Worm (Caenorhabditis elegans) whole organism, late embryonic: ENCODE measurements around the gene smcr-8.

ENCODE experiments used
- C08G9.2 ChIP-seq: sonication (generic microtip); optimal IDR thresholded peaks from 2 replicates; lab custom pipeline; 2016; ENCODE audit warnings: mild to moderate bottlenecking, missing genetic modification characterization, moderate library complexity, missing compliant biosample characterization
- F13H6.1 ChIP-seq: sonication (generic microtip); optimal IDR thresholded peaks from 2 replicates; lab custom pipeline; 2016; ENCODE audit warnings: missing genetic modification characterization, missing compliant biosample characterization
- T23F11.4 ChIP-seq: fragments of 200-800 bp; sonication (Bioruptor generic); optimal IDR thresholded peaks from 2 replicates; lab custom pipeline; 2018; ENCODE audit warnings: mild to moderate bottlenecking, missing genetic modification characterization, missing compliant biosample characterization
- Y22D7AL.16 ChIP-seq: sonication (generic microtip); optimal IDR thresholded peaks from 2 replicates; lab custom pipeline; 2016; ENCODE audit warnings: missing genetic modification characterization, missing compliant biosample characterization
- ahr-1 ChIP-seq: sonication (generic microtip); optimal IDR thresholded peaks from 2 replicates; lab custom pipeline; 2016; ENCODE audit warnings: missing genetic modification characterization, missing compliant biosample characterization
- ama-1 ChIP-seq: fragments of 150-350 bp; optimal IDR thresholded peaks from 2 replicates; lab custom pipeline; 2014
- ceh-19 ChIP-seq: fragments of 200-800 bp; sonication (Bioruptor generic); optimal IDR thresholded peaks from 2 replicates; lab custom pipeline; 2018; ENCODE audit warnings: mild to moderate bottlenecking, missing genetic modification characterization, missing compliant biosample characterization
- ceh-2 ChIP-seq: sonication (generic microtip); optimal IDR thresholded peaks from 2 replicates; lab custom pipeline; 2016; ENCODE audit warnings: missing genotype, missing genetic modification characterization, missing compliant biosample characterization
- ceh-24 ChIP-seq: sonication (generic microtip); optimal IDR thresholded peaks from 2 replicates; lab custom pipeline; 2016; ENCODE audit warnings: mild to moderate bottlenecking, missing genetic modification characterization, missing compliant biosample characterization
- ceh-31 ChIP-seq: sonication (generic microtip); optimal IDR thresholded peaks from 2 replicates; lab custom pipeline; 2016; ENCODE audit warnings: missing genetic modification characterization, missing compliant biosample characterization
- ceh-34 ChIP-seq: sonication (generic microtip); optimal IDR thresholded peaks from 2 replicates; lab custom pipeline; 2016; ENCODE audit warnings: mild to moderate bottlenecking, missing genetic modification characterization, missing compliant biosample characterization
- ceh-45 ChIP-seq: fragments of 200-800 bp; sonication (Bioruptor generic); IDR thresholded peaks from 2 replicates; pipeline ENCODE4 v1.3.6; 2022; ENCODE audit warnings: missing genetic modification reagents, missing genetic modification characterization, missing compliant biosample characterization
- ceh-48 ChIP-seq: sonication (generic microtip); optimal IDR thresholded peaks from 2 replicates; lab custom pipeline; 2016; ENCODE audit warnings: missing genetic modification characterization, inconsistent platforms, missing compliant biosample characterization
- che-1 ChIP-seq: sonication (generic microtip); optimal IDR thresholded peaks from 2 replicates; lab custom pipeline; 2016; ENCODE audit warnings: mild to moderate bottlenecking, missing genetic modification characterization, missing compliant biosample characterization
- elt-2 ChIP-seq: sonication (generic microtip); optimal IDR thresholded peaks from 2 replicates; lab custom pipeline; 2016; ENCODE audit warnings: missing genetic modification reagents, missing genetic modification characterization, missing compliant biosample characterization
- elt-4 ChIP-seq: sonication (generic microtip); optimal IDR thresholded peaks from 2 replicates; lab custom pipeline; 2016; ENCODE audit warnings: missing genetic modification characterization, missing compliant biosample characterization
- fax-1 ChIP-seq: sonication (generic microtip); optimal IDR thresholded peaks from 2 replicates; lab custom pipeline; 2016; ENCODE audit warnings: missing genotype, missing genetic modification characterization, missing compliant biosample characterization
- gmeb-2 ChIP-seq: sonication (generic microtip); optimal IDR thresholded peaks from 2 replicates; lab custom pipeline; 2016; ENCODE audit warnings: missing genetic modification characterization, inconsistent platforms, missing compliant biosample characterization
- hlh-13 ChIP-seq: fragments of 200-800 bp; sonication (Bioruptor generic); optimal IDR thresholded peaks from 2 replicates; lab custom pipeline; 2018; ENCODE audit warnings: mild to moderate bottlenecking, missing genetic modification characterization, missing compliant biosample characterization
- hlh-15 ChIP-seq: sonication (generic microtip); optimal IDR thresholded peaks from 2 replicates; lab custom pipeline; 2016; ENCODE audit warnings: missing genetic modification characterization, missing compliant biosample characterization
- hlh-6 ChIP-seq: sonication (generic microtip); optimal IDR thresholded peaks from 2 replicates; lab custom pipeline; 2016; ENCODE audit warnings: missing genotype, missing genetic modification characterization, missing compliant biosample characterization
- lin-11 ChIP-seq: fragments of 200-800 bp; sonication (Bioruptor generic); optimal IDR thresholded peaks from 2 replicates; lab custom pipeline; 2018; ENCODE audit warnings: mild to moderate bottlenecking, missing genetic modification characterization, missing compliant biosample characterization
- madf-2 ChIP-seq: sonication (generic microtip); optimal IDR thresholded peaks from 2 replicates; lab custom pipeline; 2017; ENCODE audit warnings: missing genetic modification characterization, missing compliant biosample characterization
- mec-3 ChIP-seq: sonication (generic microtip); optimal IDR thresholded peaks from 2 replicates; lab custom pipeline; 2016; ENCODE audit warnings: borderline replicate concordance, missing genetic modification characterization, missing compliant biosample characterization
- nfya-1 ChIP-seq: sonication (generic microtip); optimal IDR thresholded peaks from 2 replicates; lab custom pipeline; 2017; ENCODE audit warnings: missing genetic modification characterization, mild to moderate bottlenecking, missing compliant biosample characterization, antibody characterized with exemption, moderate library complexity
- nhr-11 ChIP-seq: fragments of 150-350 bp; optimal IDR thresholded peaks from 2 replicates; lab custom pipeline; 2014; ENCODE audit warnings: missing biosample characterization, missing genetic modification characterization
- nhr-232 ChIP-seq: sonication (generic microtip); optimal IDR thresholded peaks from 2 replicates; lab custom pipeline; 2016; ENCODE audit warnings: missing genetic modification characterization, missing compliant biosample characterization
- pat-9 ChIP-seq: fragments of 200-800 bp; sonication (Bioruptor generic); optimal IDR thresholded peaks from 2 replicates; lab custom pipeline; 2018; ENCODE audit warnings: mild to moderate bottlenecking, missing genetic modification characterization, moderate library complexity, missing compliant biosample characterization
- pha-4 ChIP-seq: fragments of 150-350 bp; optimal IDR thresholded peaks from 2 replicates; lab custom pipeline; 2018; ENCODE audit warnings: missing biosample characterization, missing genetic modification reagents, missing genetic modification characterization
- pqm-1 ChIP-seq: sonication (generic microtip); optimal IDR thresholded peaks from 2 replicates; lab custom pipeline; 2016; ENCODE audit warnings: missing genetic modification characterization, missing compliant biosample characterization
- pros-1 ChIP-seq: fragments of 150-350 bp; optimal IDR thresholded peaks from 2 replicates; lab custom pipeline; 2014; ENCODE audit warnings: missing biosample characterization, missing genetic modification reagents, missing genetic modification characterization
- ref-2 ChIP-seq: sonication (generic microtip); optimal IDR thresholded peaks from 2 replicates; lab custom pipeline; 2016; ENCODE audit warnings: missing genetic modification characterization, missing compliant biosample characterization
- rnt-1 ChIP-seq: sonication (generic microtip); optimal IDR thresholded peaks from 2 replicates; lab custom pipeline; 2016; ENCODE audit warnings: missing genetic modification characterization, missing compliant biosample characterization
- sox-2 ChIP-seq: fragments of 200-800 bp; sonication (Bioruptor generic); IDR thresholded peaks from 2 replicates; pipeline ENCODE4 v1.3.6; 2022; ENCODE audit warnings: missing genetic modification reagents, missing genetic modification characterization, missing compliant biosample characterization
- sox-4 ChIP-seq: sonication (generic microtip); optimal IDR thresholded peaks from 2 replicates; lab custom pipeline; 2017; ENCODE audit warnings: mild to moderate bottlenecking, missing genetic modification characterization, inconsistent platforms, missing compliant biosample characterization
- syd-9 ChIP-seq: sonication (generic microtip); optimal IDR thresholded peaks from 2 replicates; lab custom pipeline; 2016; ENCODE audit warnings: mild to moderate bottlenecking, missing genetic modification characterization, moderate library complexity, missing compliant biosample characterization
- tbx-2 ChIP-seq: sonication (generic microtip); optimal IDR thresholded peaks from 2 replicates; lab custom pipeline; 2016; ENCODE audit warnings: missing genetic modification characterization, missing compliant biosample characterization
- unc-3 ChIP-seq, 2 experiments: fragments of 200-800 bp in 1 of 2; sonication (Bioruptor generic) in 1 of 2; sonication (generic microtip) in 1 of 2; conservative IDR thresholded peaks in 1 of 2; optimal IDR thresholded peaks in 1 of 2; 2 replicates each; pipeline versions ENCODE4 v1.3.6 to Lab custom; 2016 to 2022; ENCODE audit warnings: missing compliant biosample characterization in 2 of 2, missing genetic modification characterization in 2 of 2, missing genetic modification reagents in 1 of 2
- unc-42 ChIP-seq: sonication (generic microtip); optimal IDR thresholded peaks from 2 replicates; lab custom pipeline; 2016; ENCODE audit warnings: missing genotype, missing genetic modification characterization, missing compliant biosample characterization
- unc-55 ChIP-seq: sonication (generic microtip); optimal IDR thresholded peaks from 2 replicates; lab custom pipeline; 2017; ENCODE audit warnings: missing biosample characterization, missing genetic modification reagents, missing genetic modification characterization

smcr-8 gene

ce11 chrIII:5024393-5024964 is 25.3 kb downstream of the smcr-8 start, which contains the start of gene pcf-11 (continued):
- TF ChIP-seq rnt-1 (peak; percentile 35), ceh-48 (tag; lab: Kevin White, UChicago) (peak; percentile 83), pqm-1 (tag; lab: Kevin White, UChicago) (no peak), che-1 (tag; lab: Kevin White, UChicago) (no peak), ceh-2 (tag; lab: Kevin White, UChicago) (peak; percentile 18), sox-2 (GFP tag; lab: Robert Waterston, UW) (no peak), ceh-19 (GFP tag; lab: Kevin White, UChicago) (no peak), nfya-1 (tag; lab: Kevin White, UChicago) (peak; percentile 68), pha-4 (tag; lab: Kevin White, UChicago) (no peak), fax-1 (tag; lab: Kevin White, UChicago) (no peak)

ce11 chrIII:5025136-5025629 is 26.0 kb downstream of the smcr-8 start:
- TF ChIP-seq nhr-11 (tag; lab: Kevin White, UChicago), result no peak
- TF ChIP-seq ama-1 (lab: Kevin White, UChicago), result peak; percentile 34
- TF ChIP-seq elt-4 (tag; lab: Kevin White, UChicago), result no peak
- no peak for TF ChIP-seq pros-1
- TF ChIP-seq ceh-24 (tag; lab: Kevin White, UChicago), result no peak
- TF ChIP-seq unc-3 (GFP tag; conservative IDR thresholded peaks at IDR 0.05; lab: Robert Waterston, UW), result no peak
- TF ChIP-seq unc-3 (tag; optimal IDR thresholded peaks at IDR 0.05; lab: Kevin White, UChicago), result no peak
- no peak for TF ChIP-seq unc-55 (GFP tag; lab: Kevin White, UChicago)

ce11 chrIII:5026366-5026765 is 27.2 kb downstream of the smcr-8 start:
- TF ChIP-seq ahr-1 (tag; lab: Kevin White, UChicago) (no peak), che-1 (tag; lab: Kevin White, UChicago) (no peak)

ce11 chrIII:5027219-5027618 is 28.0 kb downstream of the smcr-8 start:
- no peak for TF ChIP-seq ceh-34 (tag; lab: Kevin White, UChicago)

- no peak for TF ChIP-seq elt-2 (tag; lab: Kevin White, UChicago)
- no peak for TF ChIP-seq hlh-13 (GFP tag; lab: Kevin White, UChicago)
Measured at ce11 chrIII:5030629-5031028, 31.5 kb downstream of the smcr-8 start, which contains the start of gene klp-6. TSS of gene klp-6 (plus strand) at chrIII:5030929.

ce11 chrIII:5031375-5031836 is 32.2 kb downstream of the smcr-8 start:
- TF ChIP-seq lin-11 (tag; lab: Kevin White, UChicago) (peak; percentile 77), ceh-24 (tag; lab: Kevin White, UChicago) (peak; percentile 87), ceh-34 (tag; lab: Kevin White, UChicago) (peak; percentile 96), pat-9 (tag; lab: Kevin White, UChicago) (peak; percentile 81), ceh-48 (tag; lab: Kevin White, UChicago) (peak; percentile 67), hlh-6 (tag; lab: Kevin White, UChicago) (peak; percentile 91), sox-4 (tag; lab: Kevin White, UChicago) (peak; percentile 75), ceh-45 (peak; percentile 87), unc-3 (GFP tag; conservative IDR thresholded peaks at IDR 0.05; lab: Robert Waterston, UW) (peak; percentile 67), unc-3 (tag; optimal IDR thresholded peaks at IDR 0.05; lab: Kevin White, UChicago) (peak; percentile 91), C08G9.2 (tag; lab: Kevin White, UChicago) (peak; percentile 86), ceh-31 (tag; lab: Kevin White, UChicago) (peak; percentile 81), T23F11.4 (GFP tag; lab: Kevin White, UChicago) (peak; percentile 93), madf-2 (tag; lab: Kevin White, UChicago) (peak; percentile 50), hlh-15 (peak; percentile 54), unc-42 (tag; lab: Kevin White, UChicago) (peak; percentile 69), ref-2 (tag; lab: Kevin White, UChicago) (peak; percentile 91), pqm-1 (tag; lab: Kevin White, UChicago) (peak; percentile 60), syd-9 (tag; lab: Kevin White, UChicago) (peak; percentile 87), fax-1 (tag; lab: Kevin White, UChicago) (peak; percentile 81), F13H6.1 (tag; lab: Kevin White, UChicago) (peak; percentile 85), ahr-1 (tag; lab: Kevin White, UChicago) (peak; percentile 11), tbx-2 (peak; percentile 91), nhr-232 (tag; lab: Kevin White, UChicago) (peak; percentile 81), Y22D7AL.16 (peak; percentile 38), gmeb-2 (tag; lab: Kevin White, UChicago) (peak; percentile 67), mec-3 (peak; percentile 51)
